Worm (Caenorhabditis elegans) whole organism, L1 larva: ENCODE data around the gene gtf-2E1.

Source experiments
- ama-1 ChIP-seq: fragments of 150-350 bp; optimal IDR thresholded peaks from 2 replicates; lab custom pipeline; 2014
- blmp-1 ChIP-seq: fragments of 150-350 bp; optimal IDR thresholded peaks from 2 replicates; lab custom pipeline; 2014; ENCODE audit warnings: missing biosample characterization, missing genetic modification characterization
- ceh-82 ChIP-seq, 3 experiments: fragments of 150-350 bp in 1 of 3; sonication (generic microtip) in 2 of 3; optimal IDR thresholded peaks; 2 replicates each; lab custom pipeline; 2014 to 2017; ENCODE audit warnings: missing biosample characterization in 3 of 3, missing genetic modification characterization in 3 of 3
- fos-1 ChIP-seq: fragments of 150-350 bp; optimal IDR thresholded peaks from 2 replicates; lab custom pipeline; 2014; ENCODE audit warnings: missing biosample characterization, missing genetic modification characterization
- mdl-1 ChIP-seq, 2 experiments: fragments of 150-350 bp; optimal IDR thresholded peaks; 2 replicates each; lab custom pipeline; 2014 to 2017; ENCODE audit warnings: missing biosample characterization in 2 of 2, missing genetic modification characterization in 2 of 2, inconsistent platforms in 1 of 2
- nhr-11 ChIP-seq: fragments of 150-350 bp; optimal IDR thresholded peaks from 2 replicates; lab custom pipeline; 2014; ENCODE audit warnings: missing biosample characterization, missing genetic modification characterization
- nhr-237 ChIP-seq: fragments of 150-350 bp; optimal IDR thresholded peaks from 2 replicates; lab custom pipeline; 2014; ENCODE audit warnings: missing biosample characterization, missing genetic modification characterization
- pqm-1 ChIP-seq: sonication (generic microtip); optimal IDR thresholded peaks from 3 replicates; lab custom pipeline; 2017; ENCODE audit warnings: missing biosample characterization, missing genetic modification characterization
- snpc-4 ChIP-seq: fragments of 150-350 bp; optimal IDR thresholded peaks from 2 replicates; lab custom pipeline; 2014; ENCODE audit warnings: missing biosample characterization, missing genetic modification characterization

- TF ChIP-seq ceh-82 (tag; optimal IDR thresholded peaks at IDR 0.05; lab: Kevin White, UChicago) (no peak), pqm-1 (no peak), fos-1 (no peak), blmp-1 (no peak), nhr-237 (tag; lab: Kevin White, UChicago) (no peak), snpc-4 (tag; lab: Kevin White, UChicago) (no peak), mdl-1 (tag; optimal IDR thresholded peaks at IDR 0.05; lab: Kevin White, UChicago) (no peak), nhr-11 (tag; lab: Kevin White, UChicago) (no peak), ama-1 (lab: Kevin White, UChicago) (no peak)
Measured at ce11 chrIV:17280441-17280939, 25.4 kb downstream of the gtf-2E1 start.
